Fruit fly (Drosophila melanogaster): ENCODE measurements around the gene Aldh.

DNA sequence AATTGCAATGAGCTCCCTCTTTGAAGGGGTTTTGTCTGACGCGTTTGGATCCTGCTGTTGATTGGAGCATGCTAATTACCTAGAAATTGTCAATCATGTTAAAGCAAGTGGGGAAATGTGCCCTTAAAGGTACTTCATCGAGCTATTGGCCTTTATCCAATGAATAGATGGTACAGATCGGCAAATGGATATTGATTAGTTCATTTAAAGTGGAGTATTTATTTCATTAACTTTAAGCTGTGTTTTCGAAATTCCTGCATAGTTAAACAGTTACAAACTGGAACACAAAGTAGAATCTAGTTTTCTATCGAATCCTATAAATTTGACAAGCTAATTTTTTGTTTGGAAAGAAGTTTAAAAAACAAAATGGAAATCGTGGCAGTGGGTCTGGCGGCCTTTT lies 19.8 kb upstream of the Aldh start, which contains the start of gene CG34181:
- TF ChIP-seq Dll (optimal IDR thresholded peaks at IDR 0.05), result no peak
- no peak for TF ChIP-seq psq (optimal IDR thresholded peaks at IDR 0.05)
- TF ChIP-seq CG8478 (optimal IDR thresholded peaks at IDR 0.05), result no peak
- TF ChIP-seq pan (optimal IDR thresholded peaks at IDR 0.05), result no peak
